Worm (Caenorhabditis elegans): ENCODE results near the gene abu-10.

- no peak for TF ChIP-seq ztf-23 (GFP tag; IDR thresholded peaks at IDR 0.05)
- TF ChIP-seq cog-1 (tag; optimal IDR thresholded peaks at IDR 0.05) = no peak
- TF ChIP-seq ztf-29 (GFP tag; IDR thresholded peaks at IDR 0.05) = no peak
Measured at ce11 chrX:3751370-3751769, 46.6 kb upstream of the abu-10 start.
